Worm (Caenorhabditis elegans) whole organism, late embryonic: Measurements from ENCODE around the gene F52G3.1.

Experiments used
- C08G9.2 ChIP-seq: sonication (generic microtip); optimal IDR thresholded peaks from 2 replicates; lab custom pipeline; 2016; ENCODE audit warnings: mild to moderate bottlenecking, missing genetic modification characterization, moderate library complexity, missing compliant biosample characterization
- K02D7.2 ChIP-seq: sonication (generic microtip); optimal IDR thresholded peaks from 2 replicates; lab custom pipeline; 2017; ENCODE audit warnings: mild to moderate bottlenecking, missing genetic modification characterization, missing compliant biosample characterization
- T23F11.4 ChIP-seq: fragments of 200-800 bp; sonication (Bioruptor generic); optimal IDR thresholded peaks from 2 replicates; lab custom pipeline; 2018; ENCODE audit warnings: mild to moderate bottlenecking, missing genetic modification characterization, missing compliant biosample characterization
- Y22D7AL.16 ChIP-seq: sonication (generic microtip); optimal IDR thresholded peaks from 2 replicates; lab custom pipeline; 2016; ENCODE audit warnings: missing genetic modification characterization, missing compliant biosample characterization
- ama-1 ChIP-seq: fragments of 150-350 bp; optimal IDR thresholded peaks from 2 replicates; lab custom pipeline; 2014
- ceh-14 ChIP-seq: sonication (generic microtip); optimal IDR thresholded peaks from 2 replicates; lab custom pipeline; 2016; ENCODE audit warnings: missing genotype, missing genetic modification characterization, missing compliant biosample characterization
- ceh-18 ChIP-seq: sonication (generic microtip); optimal IDR thresholded peaks from 2 replicates; lab custom pipeline; 2016; ENCODE audit warnings: missing genetic modification characterization, missing compliant biosample characterization
- ceh-19 ChIP-seq: fragments of 200-800 bp; sonication (Bioruptor generic); optimal IDR thresholded peaks from 2 replicates; lab custom pipeline; 2018; ENCODE audit warnings: mild to moderate bottlenecking, missing genetic modification characterization, missing compliant biosample characterization
- ceh-2 ChIP-seq: sonication (generic microtip); optimal IDR thresholded peaks from 2 replicates; lab custom pipeline; 2016; ENCODE audit warnings: missing genotype, missing genetic modification characterization, missing compliant biosample characterization
- ceh-22 ChIP-seq: sonication (generic microtip); optimal IDR thresholded peaks from 2 replicates; lab custom pipeline; 2017; ENCODE audit warnings: missing biosample characterization, missing genetic modification characterization
- ceh-30 ChIP-seq: fragments of 150-350 bp; optimal IDR thresholded peaks from 2 replicates; lab custom pipeline; 2014; ENCODE audit warnings: missing biosample characterization, missing genetic modification characterization
- ceh-31 ChIP-seq: sonication (generic microtip); optimal IDR thresholded peaks from 2 replicates; lab custom pipeline; 2016; ENCODE audit warnings: missing genetic modification characterization, missing compliant biosample characterization
- ceh-6 ChIP-seq: fragments of 200-800 bp; sonication (Bioruptor generic); optimal IDR thresholded peaks from 2 replicates; lab custom pipeline; 2018; ENCODE audit warnings: mild to moderate bottlenecking, missing genetic modification characterization, missing compliant biosample characterization
- che-1 ChIP-seq: sonication (generic microtip); optimal IDR thresholded peaks from 2 replicates; lab custom pipeline; 2016; ENCODE audit warnings: mild to moderate bottlenecking, missing genetic modification characterization, missing compliant biosample characterization
- dmd-4 ChIP-seq: sonication (generic microtip); optimal IDR thresholded peaks from 2 replicates; lab custom pipeline; 2016; ENCODE audit warnings: borderline replicate concordance, missing genetic modification characterization, missing compliant biosample characterization
- elt-2 ChIP-seq: sonication (generic microtip); optimal IDR thresholded peaks from 2 replicates; lab custom pipeline; 2016; ENCODE audit warnings: missing genetic modification reagents, missing genetic modification characterization, missing compliant biosample characterization
- elt-4 ChIP-seq: sonication (generic microtip); optimal IDR thresholded peaks from 2 replicates; lab custom pipeline; 2016; ENCODE audit warnings: missing genetic modification characterization, missing compliant biosample characterization
- ets-4 ChIP-seq: sonication (generic microtip); optimal IDR thresholded peaks from 2 replicates; lab custom pipeline; 2016; ENCODE audit warnings: missing genetic modification characterization, missing compliant biosample characterization
- fax-1 ChIP-seq: sonication (generic microtip); optimal IDR thresholded peaks from 2 replicates; lab custom pipeline; 2016; ENCODE audit warnings: missing genotype, missing genetic modification characterization, missing compliant biosample characterization
- fkh-6 ChIP-seq: sonication (generic microtip); optimal IDR thresholded peaks from 2 replicates; lab custom pipeline; 2016; ENCODE audit warnings: missing genetic modification characterization, missing compliant biosample characterization
- hlh-30 ChIP-seq: sonication (generic microtip); optimal IDR thresholded peaks from 2 replicates; lab custom pipeline; 2017; ENCODE audit warnings: antibody characterized with exemption, missing genetic modification characterization, missing compliant biosample characterization; ENCODE audit not compliant: insufficient read depth
- hlh-8 ChIP-seq: sonication (generic microtip); optimal IDR thresholded peaks from 2 replicates; lab custom pipeline; 2016; ENCODE audit warnings: missing genotype, missing genetic modification characterization, missing compliant biosample characterization
- lim-6 ChIP-seq: sonication (generic microtip); optimal IDR thresholded peaks from 2 replicates; lab custom pipeline; 2016; ENCODE audit warnings: missing genetic modification characterization, missing compliant biosample characterization
- lin-11 ChIP-seq: fragments of 200-800 bp; sonication (Bioruptor generic); optimal IDR thresholded peaks from 2 replicates; lab custom pipeline; 2018; ENCODE audit warnings: mild to moderate bottlenecking, missing genetic modification characterization, missing compliant biosample characterization
- nhr-11 ChIP-seq: fragments of 150-350 bp; optimal IDR thresholded peaks from 2 replicates; lab custom pipeline; 2014; ENCODE audit warnings: missing biosample characterization, missing genetic modification characterization
- nhr-232 ChIP-seq: sonication (generic microtip); optimal IDR thresholded peaks from 2 replicates; lab custom pipeline; 2016; ENCODE audit warnings: missing genetic modification characterization, missing compliant biosample characterization
- odd-2 ChIP-seq: sonication (generic microtip); optimal IDR thresholded peaks from 2 replicates; lab custom pipeline; 2017; ENCODE audit warnings: antibody characterized with exemption, mild to moderate bottlenecking, missing genetic modification characterization, missing compliant biosample characterization
- pat-9 ChIP-seq: fragments of 200-800 bp; sonication (Bioruptor generic); optimal IDR thresholded peaks from 2 replicates; lab custom pipeline; 2018; ENCODE audit warnings: mild to moderate bottlenecking, missing genetic modification characterization, moderate library complexity, missing compliant biosample characterization
- pax-1 ChIP-seq: fragments of 150-350 bp; optimal IDR thresholded peaks from 2 replicates; lab custom pipeline; 2014; ENCODE audit warnings: missing biosample characterization, missing genetic modification characterization
- pha-2 ChIP-seq: sonication (generic microtip); optimal IDR thresholded peaks from 2 replicates; lab custom pipeline; 2017; ENCODE audit warnings: mild to moderate bottlenecking, missing genetic modification characterization, missing compliant biosample characterization
- pha-4 ChIP-seq: fragments of 150-350 bp; optimal IDR thresholded peaks from 2 replicates; lab custom pipeline; 2018; ENCODE audit warnings: missing biosample characterization, missing genetic modification reagents, missing genetic modification characterization
- pqm-1 ChIP-seq: sonication (generic microtip); optimal IDR thresholded peaks from 2 replicates; lab custom pipeline; 2016; ENCODE audit warnings: missing genetic modification characterization, missing compliant biosample characterization
- ref-2 ChIP-seq: sonication (generic microtip); optimal IDR thresholded peaks from 2 replicates; lab custom pipeline; 2016; ENCODE audit warnings: missing genetic modification characterization, missing compliant biosample characterization
- rnt-1 ChIP-seq: sonication (generic microtip); optimal IDR thresholded peaks from 2 replicates; lab custom pipeline; 2016; ENCODE audit warnings: missing genetic modification characterization, missing compliant biosample characterization
- sdc-2 ChIP-seq: sonication (generic microtip); optimal IDR thresholded peaks from 2 replicates; lab custom pipeline; 2016; ENCODE audit warnings: missing genotype, missing genetic modification characterization, missing compliant biosample characterization
- tbx-2 ChIP-seq: sonication (generic microtip); optimal IDR thresholded peaks from 2 replicates; lab custom pipeline; 2016; ENCODE audit warnings: missing genetic modification characterization, missing compliant biosample characterization
- tbx-7 ChIP-seq: sonication (generic microtip); optimal IDR thresholded peaks from 2 replicates; lab custom pipeline; 2016; ENCODE audit warnings: missing genotype, missing genetic modification characterization, missing compliant biosample characterization
- ttx-3 ChIP-seq: sonication (generic microtip); optimal IDR thresholded peaks from 2 replicates; lab custom pipeline; 2016; ENCODE audit warnings: missing genetic modification reagents, missing genetic modification characterization, missing compliant biosample characterization
- unc-3 ChIP-seq, 2 experiments: fragments of 200-800 bp in 1 of 2; sonication (Bioruptor generic) in 1 of 2; sonication (generic microtip) in 1 of 2; conservative IDR thresholded peaks in 1 of 2; optimal IDR thresholded peaks in 1 of 2; 2 replicates each; pipeline versions ENCODE4 v1.3.6 to Lab custom; 2016 to 2022; ENCODE audit warnings: missing compliant biosample characterization in 2 of 2, missing genetic modification characterization in 2 of 2, missing genetic modification reagents in 1 of 2
- unc-42 ChIP-seq: sonication (generic microtip); optimal IDR thresholded peaks from 2 replicates; lab custom pipeline; 2016; ENCODE audit warnings: missing genotype, missing genetic modification characterization, missing compliant biosample characterization
- unc-86 ChIP-seq: sonication (generic microtip); optimal IDR thresholded peaks from 2 replicates; lab custom pipeline; 2016; ENCODE audit warnings: missing genetic modification characterization, missing compliant biosample characterization
- zip-5 ChIP-seq: sonication (generic microtip); optimal IDR thresholded peaks from 2 replicates; lab custom pipeline; 2016; ENCODE audit warnings: missing genetic modification characterization, missing compliant biosample characterization
- ztf-16 ChIP-seq: sonication (generic microtip); optimal IDR thresholded peaks from 2 replicates; lab custom pipeline; 2017; ENCODE audit warnings: missing genetic modification characterization, missing compliant biosample characterization

F52G3.1 gene

ce11 chrX:16963519-16963971 is at the start of gene F52G3.1, which contains the start of gene F52G3.7:
TSS of gene F52G3.1 (plus strand) at chrX:16963871.
TSS of gene F52G3.7 (plus strand) at chrX:16963921.
- TF ChIP-seq ceh-31 (tag; lab: Kevin White, UChicago) (no peak), Y22D7AL.16 (tag; lab: Kevin White, UChicago) (no peak), pqm-1 (tag; lab: Kevin White, UChicago) (no peak), elt-2 (tag; lab: Kevin White, UChicago) (peak; percentile 51), pha-2 (tag; lab: Kevin White, UChicago) (no peak)

ce11 chrX:16919468-16919867 is 44.2 kb upstream of the F52G3.1 start:
- no peak for TF ChIP-seq ceh-18 (tag; lab: Kevin White, UChicago)
- TF ChIP-seq ceh-2 (tag; lab: Kevin White, UChicago), result no peak
- TF ChIP-seq elt-2 (tag; lab: Kevin White, UChicago), result peak; percentile 74

ce11 chrX:16921533-16921932 is 42.1 kb upstream of the F52G3.1 start, which contains the start of gene fbxb-114:
TSS of gene fbxb-114 (plus strand) at chrX:16921833.
- TF ChIP-seq ceh-19 (GFP tag; lab: Kevin White, UChicago), result no peak
- TF ChIP-seq tbx-7 (tag; lab: Kevin White, UChicago), result no peak
- TF ChIP-seq ttx-3, result no peak
- TF ChIP-seq unc-42 (tag; lab: Kevin White, UChicago), result no peak
- TF ChIP-seq hlh-8 (tag; lab: Kevin White, UChicago), result no peak
- no peak for TF ChIP-seq tbx-2
- TF ChIP-seq zip-5 (tag; lab: Kevin White, UChicago), result no peak
- TF ChIP-seq pat-9, result no peak
- TF ChIP-seq fkh-6 (tag; lab: Kevin White, UChicago), result no peak
- TF ChIP-seq lim-6, result no peak
- TF ChIP-seq ref-2 (tag; lab: Kevin White, UChicago), result no peak
- TF ChIP-seq pqm-1 (tag; lab: Kevin White, UChicago), result no peak
- TF ChIP-seq dmd-4 (tag; lab: Kevin White, UChicago), result no peak
- TF ChIP-seq che-1, result no peak
- TF ChIP-seq nhr-232 (tag; lab: Kevin White, UChicago), result no peak
- no peak for TF ChIP-seq ceh-2 (tag; lab: Kevin White, UChicago)
- TF ChIP-seq Y22D7AL.16 (tag; lab: Kevin White, UChicago), result no peak

- TF ChIP-seq ztf-16 (tag; lab: Kevin White, UChicago) (no peak), K02D7.2 (no peak), ama-1 (no peak), dmd-4 (tag; lab: Kevin White, UChicago) (no peak), elt-4 (no peak), nhr-11 (tag; lab: Kevin White, UChicago) (no peak), odd-2 (tag; lab: Kevin White, UChicago) (no peak), ets-4 (tag; lab: Kevin White, UChicago) (no peak), sdc-2 (tag; lab: Kevin White, UChicago) (no peak), pax-1 (tag; lab: Kevin White, UChicago) (no peak), ceh-14 (tag; lab: Kevin White, UChicago) (no peak)
Observed at ce11 chrX:16923636-16924035, 40.0 kb upstream of the F52G3.1 start, which contains the start of gene C30E1.4. TSS of gene C30E1.4 (plus strand) at chrX:16923936.

ce11 chrX:16925343-16925742 is 38.3 kb upstream of the F52G3.1 start:
- TF ChIP-seq ceh-30 (tag; lab: Kevin White, UChicago), result no peak

ce11 chrX:16928087-16928486 is 35.6 kb upstream of the F52G3.1 start:
- TF ChIP-seq pqm-1 (tag; lab: Kevin White, UChicago), result no peak
- no peak for TF ChIP-seq pha-4 (tag; lab: Kevin White, UChicago)
- TF ChIP-seq odd-2 (tag; lab: Kevin White, UChicago), result peak; percentile 24
- TF ChIP-seq ceh-6 (GFP tag; lab: Kevin White, UChicago), result peak; percentile 81
- TF ChIP-seq unc-86 (tag; lab: Kevin White, UChicago), result peak; percentile 64
- TF ChIP-seq lim-6, result no peak
- TF ChIP-seq C08G9.2 (tag; lab: Kevin White, UChicago), result peak; percentile 41
- peak; percentile 68 for TF ChIP-seq unc-3 (GFP tag; conservative IDR thresholded peaks at IDR 0.05; lab: Robert Waterston, UW)
- TF ChIP-seq unc-3 (tag; optimal IDR thresholded peaks at IDR 0.05; lab: Kevin White, UChicago), result peak; percentile 70
- TF ChIP-seq fax-1, result peak; percentile 8
- no peak for TF ChIP-seq elt-4
- TF ChIP-seq hlh-8 (tag; lab: Kevin White, UChicago), result no peak
- peak; percentile 65 for TF ChIP-seq T23F11.4 (GFP tag; lab: Kevin White, UChicago)
- peak; percentile 81 for TF ChIP-seq pat-9
- TF ChIP-seq rnt-1 (tag; lab: Kevin White, UChicago), result no peak
- peak; percentile 67 for TF ChIP-seq tbx-2
- peak; percentile 63 for TF ChIP-seq lin-11
- TF ChIP-seq ceh-22 (tag; lab: Kevin White, UChicago), result no peak
- TF ChIP-seq hlh-30 (tag; lab: Kevin White, UChicago), result no peak
